Worm (Caenorhabditis elegans): Measurements from ENCODE around the gene F09C12.8.

- TF ChIP-seq ama-1 (optimal IDR thresholded peaks at IDR 0.05) (no peak), ceh-36 (tag; optimal IDR thresholded peaks at IDR 0.05) (no peak), tbx-37 (GFP tag; conservative IDR thresholded peaks at IDR 0.05) (no peak), hnd-1 (tag; optimal IDR thresholded peaks at IDR 0.05) (no peak), pes-1 (GFP tag; IDR thresholded peaks at IDR 0.05) (no peak), flt-1 (GFP tag; IDR thresholded peaks at IDR 0.05) (no peak), F13C5.2 (tag; optimal IDR thresholded peaks at IDR 0.05) (no peak), hmg-4 (GFP tag; optimal IDR thresholded peaks at IDR 0.05) (no peak), tra-4 (tag; optimal IDR thresholded peaks at IDR 0.05) (no peak), aly-1 (tag; optimal IDR thresholded peaks at IDR 0.05) (no peak), ets-7 (tag; optimal IDR thresholded peaks at IDR 0.05) (no peak), hmbx-1 (tag; optimal IDR thresholded peaks at IDR 0.05) (no peak), tbx-11 (GFP tag; IDR thresholded peaks at IDR 0.05) (no peak), sea-1 (GFP tag; conservative IDR thresholded peaks at IDR 0.05) (no peak)
Measured at ce11 chrII:5099649-5100048, 12.5 kb upstream of the F09C12.8 start, which contains the start of gene C04G6.6.

All from whole organism, early embryonic.